Fruit fly (Drosophila melanogaster) Kc167 (cell line): Measurements from ENCODE around the gene CG9331.

Source experiments
- Myc ChIP-seq: fragments of >200 bp; optimal IDR thresholded peaks from 2 replicates; lab custom pipeline; 2017; ENCODE audit warnings: missing external identifiers
- Sin3A ChIP-seq: fragments of >200 bp; optimal IDR thresholded peaks from 2 replicates; lab custom pipeline; 2018; ENCODE audit warnings: missing external identifiers
- h ChIP-seq: fragments of >200 bp; optimal IDR thresholded peaks from 3 replicates; lab custom pipeline; 2018; ENCODE audit warnings: missing external identifiers
- insv ChIP-seq: fragments of >200 bp; optimal IDR thresholded peaks from 3 replicates; lab custom pipeline; 2018; ENCODE audit warnings: missing external identifiers
- psq ChIP-seq: fragments of >200 bp; optimal IDR thresholded peaks from 2 replicates; lab custom pipeline; 2017; ENCODE audit warnings: missing external identifiers
- ttk ChIP-seq: sonication (Bioruptor generic); optimal IDR thresholded peaks from 2 replicates; lab custom pipeline; 2017; ENCODE audit warnings: missing external identifiers

- TF ChIP-seq ttk (lab: Kevin White, UChicago), result no peak
- TF ChIP-seq Myc (lab: Kevin White, UChicago), result no peak
- TF ChIP-seq insv (lab: Kevin White, UChicago), result no peak
- no peak for TF ChIP-seq Sin3A (lab: Kevin White, UChicago)
- TF ChIP-seq psq, result no peak
- TF ChIP-seq h (lab: Kevin White, UChicago), result no peak
Measured at dm6 chr2L:20773453-20774054, 49.1 kb upstream of the CG9331 start.
